Fruit fly (Drosophila melanogaster) whole organism, embryonic: ENCODE results near the gene GluRIID.

Experiments used
- CG10209 ChIP-seq: fragments of 200-800 bp; sonication (Bioruptor generic); optimal IDR thresholded peaks from 3 replicates; lab custom pipeline; 2017; ENCODE audit warnings: missing biosample characterization, mild to moderate bottlenecking, missing genetic modification characterization, missing genetic modification reagents
- CG1024 ChIP-seq: fragments of 200-800 bp; sonication (Bioruptor generic); IDR thresholded peaks from 2 replicates; pipeline ENCODE4 v1.3.6; 2022; ENCODE audit warnings: missing biosample characterization, missing genetic modification characterization
- CG10565 ChIP-seq: fragments of 200-800 bp; sonication (Bioruptor generic); optimal IDR thresholded peaks from 3 replicates; lab custom pipeline; 2016; ENCODE audit warnings: missing biosample characterization, mild to moderate bottlenecking, missing genetic modification characterization
- CG11723 ChIP-seq: fragments of 200-800 bp; sonication (Bioruptor generic); optimal IDR thresholded peaks from 2 replicates; lab custom pipeline; 2017; ENCODE audit warnings: missing biosample characterization, mild to moderate bottlenecking, missing genetic modification characterization
- CG12104 ChIP-seq: fragments of 200-800 bp; sonication (Bioruptor generic); optimal IDR thresholded peaks from 3 replicates; lab custom pipeline; 2016; ENCODE audit warnings: missing biosample characterization, missing genetic modification characterization
- CG12659 ChIP-seq: fragments of 200-800 bp; sonication (Bioruptor generic); optimal IDR thresholded peaks from 3 replicates; lab custom pipeline; 2017; ENCODE audit warnings: mild to moderate bottlenecking, missing biosample characterization, missing genetic modification reagents, missing genetic modification characterization
- CG13296 ChIP-seq: fragments of 200-800 bp; sonication (Bioruptor generic); optimal IDR thresholded peaks from 3 replicates; lab custom pipeline; 2018; ENCODE audit warnings: missing biosample characterization, mild to moderate bottlenecking, missing genetic modification characterization
- CG17802 ChIP-seq: fragments of 200-800 bp; sonication (Bioruptor generic); optimal IDR thresholded peaks from 2 replicates; lab custom pipeline; 2018; ENCODE audit warnings: missing biosample characterization, mild to moderate bottlenecking, missing genetic modification characterization, moderate library complexity
- CG18599 ChIP-seq: fragments of 200-800 bp; sonication (Bioruptor generic); optimal IDR thresholded peaks from 3 replicates; lab custom pipeline; 2017; ENCODE audit warnings: missing biosample characterization, missing genetic modification characterization, mild to moderate bottlenecking, moderate library complexity, missing genetic modification reagents
- CG2129 ChIP-seq: fragments of 200-800 bp; sonication (Bioruptor generic); IDR thresholded peaks from 2 replicates; pipeline ENCODE4 v1.3.6; 2022; ENCODE audit warnings: missing biosample characterization, missing genetic modification characterization; ENCODE audit not compliant: partially characterized antibody
- CG4360 ChIP-seq: fragments of 200-800 bp; sonication (Bioruptor generic); IDR thresholded peaks from 2 replicates; pipeline ENCODE4 v1.3.6; 2022; ENCODE audit warnings: missing biosample characterization, missing genetic modification characterization
- CG4707 ChIP-seq: fragments of 200-800 bp; sonication (Bioruptor generic); optimal IDR thresholded peaks from 2 replicates; lab custom pipeline; 2018; ENCODE audit warnings: missing biosample characterization, mild to moderate bottlenecking, missing genetic modification characterization, moderate library complexity
- CG4820 ChIP-seq: fragments of 200-800 bp; sonication (Bioruptor generic); optimal IDR thresholded peaks from 3 replicates; lab custom pipeline; 2016; ENCODE audit warnings: missing biosample characterization, missing genetic modification characterization
- CG6813 ChIP-seq: fragments of 200-800 bp; sonication (Bioruptor generic); optimal IDR thresholded peaks from 2 replicates; lab custom pipeline; 2017; ENCODE audit warnings: missing biosample characterization, missing genetic modification characterization, mild to moderate bottlenecking, moderate library complexity, missing genetic modification reagents
- CG7271 ChIP-seq: fragments of 200-800 bp; sonication (Bioruptor generic); optimal IDR thresholded peaks from 2 replicates; lab custom pipeline; 2018; ENCODE audit warnings: missing biosample characterization, mild to moderate bottlenecking, missing genetic modification characterization, moderate library complexity
- CG8478 ChIP-seq: fragments of >200 bp; optimal IDR thresholded peaks from 2 replicates; lab custom pipeline; 2018
- CG9215 ChIP-seq: fragments of 200-800 bp; sonication (Bioruptor generic); IDR thresholded peaks from 2 replicates; pipeline ENCODE4 v1.3.6; 2022; ENCODE audit warnings: missing biosample characterization, missing genetic modification characterization
- CG9609 ChIP-seq: fragments of 200-800 bp; sonication (Bioruptor generic); optimal IDR thresholded peaks from 3 replicates; lab custom pipeline; 2016; ENCODE audit warnings: missing biosample characterization, missing genetic modification characterization
- Camta ChIP-seq: fragments of 200-800 bp; sonication (Bioruptor generic); optimal IDR thresholded peaks from 2 replicates; lab custom pipeline; 2016; ENCODE audit warnings: missing biosample characterization, missing genetic modification characterization
- Chrac-16 ChIP-seq: fragments of 200-800 bp; sonication (Bioruptor generic); optimal IDR thresholded peaks from 3 replicates; lab custom pipeline; 2016; ENCODE audit warnings: missing biosample characterization, missing genetic modification characterization
- D19A ChIP-seq: fragments of 200-800 bp; optimal IDR thresholded peaks from 3 replicates; lab custom pipeline; 2019; ENCODE audit warnings: missing biosample characterization, mild to moderate bottlenecking, missing genetic modification characterization, moderate library complexity
- Dref ChIP-seq: fragments of 200-800 bp; sonication (Bioruptor generic); IDR thresholded peaks from 2 replicates; pipeline ENCODE4 v1.3.6; 2022; ENCODE audit warnings: missing biosample characterization, missing genetic modification characterization
- Eip74EF ChIP-seq, 2 experiments: fragments of 200-800 bp in 1 of 2; fragments of >200 bp in 1 of 2; sonication (Bioruptor generic) in 1 of 2; optimal IDR thresholded peaks; 2 replicates each; lab custom pipeline; 2017 to 2019; ENCODE audit warnings: missing biosample characterization in 2 of 2, missing genetic modification characterization in 2 of 2, mild to moderate bottlenecking in 1 of 2, moderate library complexity in 1 of 2
- Gug ChIP-seq: fragments of 200-800 bp; sonication (Bioruptor generic); IDR thresholded peaks from 4 replicates; pipeline ENCODE4 v1.3.6; 2022; ENCODE audit warnings: missing biosample characterization, missing genetic modification characterization
- HHEX ChIP-seq: fragments of 200-800 bp; sonication (Bioruptor generic); optimal IDR thresholded peaks from 3 replicates; lab custom pipeline; 2017; ENCODE audit warnings: missing biosample characterization, mild to moderate bottlenecking, missing genetic modification characterization, missing genetic modification reagents
- MTF-1 ChIP-seq: fragments of 200-800 bp; sonication (Bioruptor generic); optimal IDR thresholded peaks from 2 replicates; lab custom pipeline; 2018; ENCODE audit warnings: missing biosample characterization, mild to moderate bottlenecking, missing genetic modification characterization, borderline replicate concordance
- Med ChIP-seq: fragments of 200-800 bp; sonication (Bioruptor generic); peaks from one replicate; lab custom pipeline; 2016; ENCODE audit warnings: missing biosample characterization, missing genetic modification characterization, mild to moderate bottlenecking, inconsistent platforms, moderate library complexity
- Optix ChIP-seq: fragments of 200-800 bp; sonication (Bioruptor generic); IDR thresholded peaks from 3 replicates; pipeline ENCODE4 v1.3.6; 2022; ENCODE audit warnings: missing biosample characterization, missing genetic modification characterization
- Rx ChIP-seq: fragments of 200-800 bp; sonication (Bioruptor generic); IDR thresholded peaks from 2 replicates; pipeline ENCODE4 v1.3.6; 2022; ENCODE audit warnings: missing biosample characterization, missing genetic modification characterization
- Side ChIP-seq: fragments of 200-800 bp; sonication (Bioruptor generic); optimal IDR thresholded peaks from 2 replicates; lab custom pipeline; 2016; ENCODE audit warnings: missing biosample characterization, missing genetic modification characterization
- Trl ChIP-seq, 3 experiments: fragments of >200 bp in 2 of 3; fragments of 200-800 bp in 1 of 3; sonication (Bioruptor generic) in 1 of 3; optimal IDR thresholded peaks; 2 replicates in 1 of 3; 3 replicates in 2 of 3; lab custom pipeline; 2016 to 2017; ENCODE audit warnings: missing biosample characterization in 1 of 3, missing genetic modification characterization in 1 of 3
- Xrp1 ChIP-seq: fragments of 200-800 bp; sonication (Bioruptor generic); IDR thresholded peaks from 2 replicates; pipeline ENCODE4 v1.3.6; 2022; ENCODE audit warnings: missing biosample characterization, missing genetic modification characterization
- cg ChIP-seq: fragments of 200-800 bp; sonication (Bioruptor generic); optimal IDR thresholded peaks from 3 replicates; lab custom pipeline; 2019; ENCODE audit warnings: missing biosample characterization, mild to moderate bottlenecking, missing genetic modification characterization, moderate library complexity
- chif ChIP-seq, 2 experiments: fragments of 200-800 bp; sonication (Bioruptor generic); optimal IDR thresholded peaks; 3 replicates each; lab custom pipeline; 2016; ENCODE audit warnings: missing biosample characterization in 2 of 2, missing genetic modification characterization in 2 of 2
- chn ChIP-seq: fragments of 200-800 bp; sonication (Bioruptor generic); optimal IDR thresholded peaks from 2 replicates; lab custom pipeline; 2016; ENCODE audit warnings: missing biosample characterization, missing genetic modification characterization
- crp ChIP-seq, 2 experiments: fragments of 200-800 bp; sonication (Bioruptor generic); optimal IDR thresholded peaks; 2 replicates in 1 of 2; 3 replicates in 1 of 2; lab custom pipeline; 2017; ENCODE audit warnings: missing biosample characterization in 2 of 2, missing genetic modification characterization in 2 of 2, mild to moderate bottlenecking in 1 of 2, moderate library complexity in 1 of 2
- disco-r ChIP-seq: fragments of 200-800 bp; sonication (Bioruptor generic); optimal IDR thresholded peaks from 2 replicates; lab custom pipeline; 2016; ENCODE audit warnings: missing biosample characterization, missing genetic modification characterization
- fd96Cb ChIP-seq: fragments of 200-800 bp; sonication (Bioruptor generic); optimal IDR thresholded peaks from 2 replicates; lab custom pipeline; 2018; ENCODE audit warnings: missing biosample characterization, mild to moderate bottlenecking, missing genetic modification characterization, moderate library complexity
- fu2 ChIP-seq: fragments of 200-800 bp; sonication (Bioruptor generic); optimal IDR thresholded peaks from 2 replicates; lab custom pipeline; 2016; ENCODE audit warnings: missing biosample characterization, missing genetic modification characterization
- her ChIP-seq: fragments of 200-800 bp; sonication (Bioruptor generic); optimal IDR thresholded peaks from 2 replicates; lab custom pipeline; 2016; ENCODE audit warnings: missing biosample characterization, missing genetic modification characterization
- kay ChIP-seq: fragments of 200-800 bp; sonication (Bioruptor generic); optimal IDR thresholded peaks from 2 replicates; lab custom pipeline; 2016; ENCODE audit warnings: missing biosample characterization, missing genetic modification characterization
- klu ChIP-seq: fragments of 200-800 bp; sonication (Bioruptor generic); IDR thresholded peaks from 2 replicates; pipeline ENCODE4 v1.3.6; 2022; ENCODE audit warnings: missing biosample characterization, missing genetic modification characterization
- nerfin-2 ChIP-seq: fragments of 200-800 bp; sonication (Bioruptor generic); IDR thresholded peaks from 2 replicates; pipeline ENCODE4 v1.3.6; 2022; ENCODE audit warnings: missing biosample characterization, missing genetic modification characterization; ENCODE audit not compliant: partially characterized antibody
- phol ChIP-seq: fragments of 200-800 bp; sonication (Bioruptor generic); optimal IDR thresholded peaks from 3 replicates; lab custom pipeline; 2018; ENCODE audit warnings: missing biosample characterization, mild to moderate bottlenecking, missing genetic modification characterization, moderate library complexity
- repo ChIP-seq: fragments of 200-800 bp; sonication (Bioruptor generic); optimal IDR thresholded peaks from 2 replicates; lab custom pipeline; 2016; ENCODE audit warnings: missing biosample characterization, missing genetic modification characterization
- stwl ChIP-seq: fragments of 200-800 bp; sonication (Bioruptor generic); optimal IDR thresholded peaks from 3 replicates; lab custom pipeline; 2018; ENCODE audit warnings: missing biosample characterization, mild to moderate bottlenecking, missing genetic modification characterization, moderate library complexity
- toy ChIP-seq: fragments of 200-800 bp; sonication (Bioruptor generic); IDR thresholded peaks from 2 replicates; pipeline ENCODE4 v1.3.6; 2022; ENCODE audit warnings: missing biosample characterization, missing genetic modification characterization
- ttk ChIP-seq: fragments of 200-800 bp; sonication (Bioruptor generic); IDR thresholded peaks from 2 replicates; pipeline ENCODE4 v2.1.2; 2022; ENCODE audit warnings: missing biosample characterization, missing genetic modification characterization
- wdn ChIP-seq: fragments of 200-800 bp; sonication (Bioruptor generic); IDR thresholded peaks from 2 replicates; pipeline ENCODE4 v1.3.6; 2022; ENCODE audit warnings: missing biosample characterization, missing genetic modification characterization

GluRIID gene

DNA sequence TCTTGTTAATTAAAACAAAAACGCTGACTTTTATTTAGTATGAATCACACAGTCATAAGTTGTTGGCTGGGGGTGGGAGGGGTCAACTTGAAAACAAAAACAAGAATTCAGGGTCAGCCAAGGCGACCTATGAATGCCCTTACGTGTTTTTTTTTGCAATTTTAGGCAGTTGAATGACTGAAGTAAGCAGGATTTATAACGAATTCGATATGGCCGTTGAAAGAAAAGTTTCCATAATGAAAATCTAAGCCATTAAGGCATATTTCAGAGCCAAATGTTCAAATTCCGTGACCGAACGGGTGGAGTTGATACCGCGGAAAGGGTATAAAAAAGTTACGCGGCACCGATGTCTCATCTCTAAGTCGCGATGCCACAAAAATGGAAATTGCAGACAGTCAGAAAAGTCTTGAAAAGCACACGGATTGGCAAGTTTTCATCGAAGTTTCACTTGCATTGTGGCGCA lies 18.2 kb downstream of the GluRIID start (continued):
- TF ChIP-seq Camta (GFP tag; lab: Kevin White, UChicago) (peak; percentile 41), CG11723 (GFP tag; lab: Kevin White, UChicago) (no peak), CG10565 (GFP tag; lab: Kevin White, UChicago) (no peak), CG18599 (GFP tag; lab: Kevin White, UChicago) (no peak), Chrac-16 (peak; percentile 58), disco-r (GFP tag; lab: Kevin White, UChicago) (peak; percentile 67), kay (GFP tag; lab: Kevin White, UChicago) (peak; percentile 99), CG8478 (no peak), toy (GFP tag; lab: Robert Waterston, UW) (no peak), fu2 (GFP tag; lab: Kevin White, UChicago) (peak; percentile 67), crp (GFP tag; optimal IDR thresholded peaks at IDR 0.05; lab: Kevin White, UChicago) (no peak), CG6813 (peak; percentile 41), CG9609 (GFP tag; lab: Kevin White, UChicago) (peak; percentile 65), ttk (GFP tag; lab: Robert Waterston, UW) (peak; percentile 53), HHEX (GFP tag; lab: Kevin White, UChicago) (peak; percentile 62), CG10209 (no peak), Trl (optimal IDR thresholded peaks at IDR 0.05; lab: Kevin White, UChicago) (no peak), Trl (GFP tag; optimal IDR thresholded peaks at IDR 0.05; lab: Kevin White, UChicago) (peak; percentile 66), CG2129 (GFP tag; lab: Robert Waterston, UW) (no peak), chif (GFP tag; optimal IDR thresholded peaks at IDR 0.05; lab: Kevin White, UChicago) (peak; percentile 59 to 71), Dref (GFP tag; lab: Robert Waterston, UW) (no peak), phol (tag; lab: Kevin White, UChicago) (no peak), chn (peak; percentile 66), CG13296 (GFP tag; lab: Kevin White, UChicago) (no peak), nerfin-2 (GFP tag; lab: Robert Waterston, UW) (no peak), Side (peak; percentile 50), cg (GFP tag; lab: Kevin White, UChicago) (no peak), repo (GFP tag; lab: Kevin White, UChicago) (peak; percentile 12), CG7271 (no peak), Rx (GFP tag; lab: Robert Waterston, UW) (peak; percentile 39; the same call in 1 of the 2 replicates), CG1024 (GFP tag; lab: Robert Waterston, UW) (0 out of 2 replicates have a peak, but pooled peaks have one; percentile 21), her (GFP tag; lab: Kevin White, UChicago) (peak; percentile 74), D19A (peak; percentile 100), CG4820 (GFP tag; lab: Kevin White, UChicago) (peak; percentile 47), MTF-1 (GFP tag; lab: Kevin White, UChicago) (no peak), CG4360 (GFP tag; lab: Robert Waterston, UW) (peak; percentile 34; the same call in 1 of the 2 replicates), CG12104 (GFP tag; lab: Kevin White, UChicago) (peak; percentile 34), CG4707 (GFP tag; lab: Kevin White, UChicago) (no peak), wdn (GFP tag; lab: Robert Waterston, UW) (0 out of 2 replicates have a peak, but pooled peaks have one; percentile 12), Xrp1 (GFP tag; lab: Robert Waterston, UW) (peak; percentile 73), CG12659 (GFP tag; lab: Kevin White, UChicago) (no peak), Gug (GFP tag; lab: Robert Waterston, UW) (peak; percentile 48; the same call in 2 of the 4 replicates), stwl (tag; lab: Kevin White, UChicago) (no peak), fd96Cb (tag; lab: Kevin White, UChicago) (peak; percentile 59), Eip74EF (GFP tag; optimal IDR thresholded peaks at IDR 0.05; lab: Kevin White, UChicago) (no peak), CG9215 (GFP tag; lab: Robert Waterston, UW) (peak; percentile 61), klu (GFP tag; lab: Robert Waterston, UW) (peak; percentile 48; the same call in 1 of the 2 replicates), Optix (peak; percentile 71; the same call in 1 of the 3 replicates), CG17802 (tag; lab: Kevin White, UChicago) (no peak), Med (GFP tag; lab: Kevin White, UChicago) (peak; percentile 95)
